Worm (Caenorhabditis elegans): ENCODE measurements around the gene B0238.12.

ce11 chrV:5239903-5240302 is 25.7 kb upstream of the B0238.12 start, which contains the start of gene B0238.15:
- TF ChIP-seq hmbx-1 (tag; optimal IDR thresholded peaks at IDR 0.05), result no peak
- TF ChIP-seq B0310.2 (tag; optimal IDR thresholded peaks at IDR 0.05), result no peak
- TF ChIP-seq tbx-11 (GFP tag; IDR thresholded peaks at IDR 0.05), result no peak
- no peak for TF ChIP-seq sea-1 (GFP tag; conservative IDR thresholded peaks at IDR 0.05)
- TF ChIP-seq flt-1 (GFP tag; IDR thresholded peaks at IDR 0.05), result no peak
- TF ChIP-seq tbx-37 (GFP tag; conservative IDR thresholded peaks at IDR 0.05), result no peak
- TF ChIP-seq ama-1 (optimal IDR thresholded peaks at IDR 0.05), result no peak

Measured in whole organism, early embryonic.